Worm (Caenorhabditis elegans): ENCODE measurements around the gene dnc-2.

DNA sequence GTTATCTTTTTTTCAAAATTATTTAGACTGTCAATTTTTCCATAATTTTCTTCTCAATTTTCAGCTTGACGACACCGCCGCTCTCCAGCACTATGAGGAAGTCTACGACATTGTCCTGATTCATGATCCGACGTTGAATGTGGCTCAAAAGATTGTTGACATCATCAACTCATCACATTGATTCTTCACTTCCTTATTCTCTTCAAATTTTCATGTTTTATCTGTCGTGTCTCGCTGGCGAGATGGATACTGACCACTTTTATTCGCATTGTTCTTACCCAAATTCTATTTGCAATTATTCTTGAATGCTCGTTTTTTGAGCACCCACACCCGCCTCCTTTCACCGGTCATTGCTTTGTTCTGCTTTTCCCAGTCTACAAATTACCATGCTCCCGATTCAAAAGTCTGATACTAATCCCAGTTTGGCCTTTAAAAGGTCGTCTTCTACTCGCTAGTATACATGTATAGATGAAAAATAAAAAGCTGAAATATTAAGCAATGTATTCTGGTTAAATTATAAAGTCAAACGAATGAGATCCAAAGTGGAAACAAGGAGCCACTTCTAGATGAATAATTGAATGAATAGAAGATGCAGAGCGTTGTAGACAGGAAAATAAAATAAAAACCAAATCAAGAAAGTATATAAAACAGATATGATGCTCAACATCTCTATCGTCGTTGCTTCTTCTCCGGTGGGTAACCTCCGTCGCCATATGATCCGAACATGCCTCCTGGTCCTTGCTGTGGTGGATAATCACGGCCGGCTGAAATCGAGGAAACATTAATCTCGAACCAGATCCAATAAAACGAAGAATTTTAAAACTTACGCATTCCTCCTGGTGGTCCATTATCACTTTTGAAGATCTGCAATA, 27.7 kb upstream of the dnc-2 start:
- TF ChIP-seq ceh-31 (tag; optimal IDR thresholded peaks at IDR 0.05) (no peak), sox-2 (GFP tag; IDR thresholded peaks at IDR 0.05) (no peak), elt-4 (tag; optimal IDR thresholded peaks at IDR 0.05) (no peak), K02D7.2 (tag; optimal IDR thresholded peaks at IDR 0.05) (no peak), ama-1 (optimal IDR thresholded peaks at IDR 0.05) (no peak), ref-2 (tag; optimal IDR thresholded peaks at IDR 0.05) (no peak), nhr-232 (tag; optimal IDR thresholded peaks at IDR 0.05) (no peak), fkh-10 (GFP tag; optimal IDR thresholded peaks at IDR 0.05) (no peak), F13H6.1 (tag; optimal IDR thresholded peaks at IDR 0.05) (no peak)
